Fruit fly (Drosophila melanogaster) whole organism, embryonic: ENCODE results near the gene PMP34.

Experiments
- Awh ChIP-seq: fragments of 200-800 bp; sonication (Bioruptor generic); IDR thresholded peaks from 2 replicates; pipeline ENCODE4, ENCODE4 v1.3.6; 2022; ENCODE audit warnings: missing biosample characterization, missing genetic modification characterization
- B-H1 ChIP-seq: fragments of 200-800 bp; sonication (Bioruptor generic); IDR thresholded peaks from 3 replicates; pipeline ENCODE4 v1.3.6; 2022; ENCODE audit warnings: missing biosample characterization, missing genetic modification characterization
- CG1024 ChIP-seq: fragments of 200-800 bp; sonication (Bioruptor generic); IDR thresholded peaks from 2 replicates; pipeline ENCODE4 v1.3.6; 2022; ENCODE audit warnings: missing biosample characterization, missing genetic modification characterization
- CG11093 ChIP-seq: fragments of 200-800 bp; sonication (Bioruptor generic); IDR thresholded peaks from 3 replicates; pipeline ENCODE4 v1.3.6; 2022; ENCODE audit warnings: missing biosample characterization, missing genetic modification characterization
- CG11560 ChIP-seq: fragments of 200-800 bp; sonication (Bioruptor generic); IDR thresholded peaks from 3 replicates; pipeline ENCODE4 v1.3.6; 2022; ENCODE audit warnings: missing biosample characterization, missing genetic modification characterization
- CG12071 ChIP-seq: fragments of 200-800 bp; sonication (Bioruptor generic); optimal IDR thresholded peaks from 3 replicates; lab custom pipeline; 2018; ENCODE audit warnings: missing biosample characterization, mild to moderate bottlenecking, missing genetic modification characterization
- CG1233 ChIP-seq: fragments of 200-800 bp; sonication (Bioruptor generic); optimal IDR thresholded peaks from 4 replicates; lab custom pipeline; 2018; ENCODE audit warnings: missing biosample characterization, mild to moderate bottlenecking, missing genetic modification characterization
- CG18599 ChIP-seq: fragments of 200-800 bp; sonication (Bioruptor generic); optimal IDR thresholded peaks from 3 replicates; lab custom pipeline; 2017; ENCODE audit warnings: missing biosample characterization, missing genetic modification characterization, mild to moderate bottlenecking, moderate library complexity, missing genetic modification reagents
- CG18619 ChIP-seq: fragments of 200-800 bp; sonication (Bioruptor generic); optimal IDR thresholded peaks from 3 replicates; lab custom pipeline; 2017; ENCODE audit warnings: missing biosample characterization, mild to moderate bottlenecking, missing genetic modification characterization
- CG31365 ChIP-seq: fragments of 200-800 bp; sonication (Bioruptor generic); optimal IDR thresholded peaks from 2 replicates; lab custom pipeline; 2018; ENCODE audit warnings: missing biosample characterization, mild to moderate bottlenecking, missing genetic modification characterization
- CG32767 ChIP-seq: fragments of 200-800 bp; sonication (Bioruptor generic); IDR thresholded peaks from 2 replicates; pipeline ENCODE4 v1.3.6; 2022; ENCODE audit warnings: missing biosample characterization, missing genetic modification characterization
- CG6791 ChIP-seq: fragments of 200-800 bp; sonication (Bioruptor generic); IDR thresholded peaks from 3 replicates; pipeline ENCODE4 v1.3.6; 2022; ENCODE audit warnings: missing biosample characterization, missing genetic modification characterization; ENCODE audit not compliant: partially characterized antibody
- CG7786 ChIP-seq: fragments of 200-800 bp; sonication (Bioruptor generic); optimal IDR thresholded peaks from 2 replicates; lab custom pipeline; 2016; ENCODE audit warnings: missing biosample characterization, missing genetic modification characterization
- CG8089 ChIP-seq: fragments of 200-800 bp; sonication (Bioruptor generic); optimal IDR thresholded peaks from 3 replicates; lab custom pipeline; 2016; ENCODE audit warnings: missing biosample characterization, missing genetic modification characterization
- CG8290 ChIP-seq, 3 experiments: fragments of 200-800 bp; sonication (Bioruptor generic); optimal IDR thresholded peaks; 2 replicates each; lab custom pipeline; 2016 to 2019; ENCODE audit warnings: missing biosample characterization in 3 of 3, missing genetic modification characterization in 3 of 3, mild to moderate bottlenecking in 2 of 3, moderate library complexity in 1 of 3
- CG8359 ChIP-seq: fragments of 200-800 bp; sonication (Bioruptor generic); optimal IDR thresholded peaks from 2 replicates; lab custom pipeline; 2017; ENCODE audit warnings: missing biosample characterization, mild to moderate bottlenecking, missing genetic modification characterization, borderline replicate concordance
- CG8478 ChIP-seq: fragments of >200 bp; optimal IDR thresholded peaks from 2 replicates; lab custom pipeline; 2018
- Dfd ChIP-seq, 2 experiments: fragments of >200 bp; optimal IDR thresholded peaks; 2 replicates each; lab custom pipeline; 2017; ENCODE audit warnings: missing biosample characterization in 2 of 2, missing genetic modification characterization in 2 of 2
- Dip3 ChIP-seq: fragments of 200-800 bp; sonication (Bioruptor generic); optimal IDR thresholded peaks from 3 replicates; lab custom pipeline; 2016; ENCODE audit warnings: missing biosample characterization, missing genetic modification characterization
- Doc2 ChIP-seq: fragments of 200-800 bp; sonication (Bioruptor generic); IDR thresholded peaks from 2 replicates; pipeline ENCODE4 v1.3.6; 2022; ENCODE audit warnings: missing biosample characterization, missing genetic modification characterization
- Eip74EF ChIP-seq, 2 experiments: fragments of 200-800 bp in 1 of 2; fragments of >200 bp in 1 of 2; sonication (Bioruptor generic) in 1 of 2; optimal IDR thresholded peaks; 2 replicates each; lab custom pipeline; 2017 to 2019; ENCODE audit warnings: missing biosample characterization in 2 of 2, missing genetic modification characterization in 2 of 2, mild to moderate bottlenecking in 1 of 2, moderate library complexity in 1 of 2
- HLH54F ChIP-seq: fragments of 200-800 bp; sonication (Bioruptor generic); optimal IDR thresholded peaks from 3 replicates; lab custom pipeline; 2016; ENCODE audit warnings: missing biosample characterization, missing genetic modification characterization
- HLHmδ ChIP-seq: fragments of 200-800 bp; sonication (Bioruptor generic); optimal IDR thresholded peaks from 2 replicates; lab custom pipeline; 2018; ENCODE audit warnings: missing biosample characterization, mild to moderate bottlenecking, missing genetic modification characterization, moderate library complexity
- Hand ChIP-seq: fragments of 200-800 bp; sonication (Bioruptor generic); optimal IDR thresholded peaks from 2 replicates; lab custom pipeline; 2017; ENCODE audit warnings: mild to moderate bottlenecking, missing biosample characterization, missing genetic modification reagents, missing genetic modification characterization
- Hr3 ChIP-seq: fragments of 200-800 bp; sonication (Bioruptor generic); optimal IDR thresholded peaks from 3 replicates; lab custom pipeline; 2016; ENCODE audit warnings: missing biosample characterization, missing genetic modification characterization
- Meics ChIP-seq: fragments of 200-800 bp; sonication (Bioruptor generic); optimal IDR thresholded peaks from 2 replicates; lab custom pipeline; 2017; ENCODE audit warnings: missing biosample characterization, mild to moderate bottlenecking, missing genetic modification characterization
- Myb ChIP-seq: fragments of 200-800 bp; sonication (Bioruptor generic); optimal IDR thresholded peaks from 2 replicates; lab custom pipeline; 2016; ENCODE audit warnings: missing biosample characterization, missing genetic modification characterization
- Neu2 ChIP-seq: fragments of 200-800 bp; sonication (Bioruptor generic); optimal IDR thresholded peaks from 3 replicates; lab custom pipeline; 2016; ENCODE audit warnings: missing biosample characterization, missing genetic modification characterization, borderline replicate concordance
- Tbp ChIP-seq: fragments of >200 bp; optimal IDR thresholded peaks from 2 replicates; lab custom pipeline; 2018; ENCODE audit warnings: missing biosample characterization, missing genetic modification characterization
- abd-A ChIP-seq: fragments of 200-800 bp; sonication (Bioruptor generic); optimal IDR thresholded peaks from 3 replicates; lab custom pipeline; 2019; ENCODE audit warnings: missing biosample characterization, mild to moderate bottlenecking, missing genetic modification characterization, moderate library complexity
- aop ChIP-seq: fragments of 200-800 bp; sonication (Bioruptor generic); IDR thresholded peaks from 2 replicates; pipeline ENCODE4 v1.3.6; 2022; ENCODE audit warnings: missing biosample characterization, missing genetic modification characterization
- cad ChIP-seq: fragments of >200 bp; optimal IDR thresholded peaks from 2 replicates; lab custom pipeline; 2017; ENCODE audit warnings: missing biosample characterization, missing genetic modification characterization
- cas ChIP-seq: fragments of 200-800 bp; sonication (Bioruptor generic); IDR thresholded peaks from 2 replicates; pipeline ENCODE4 v1.3.6; 2022; ENCODE audit warnings: missing biosample characterization, missing genetic modification characterization
- chif ChIP-seq, 2 experiments: fragments of 200-800 bp; sonication (Bioruptor generic); optimal IDR thresholded peaks; 3 replicates each; lab custom pipeline; 2016; ENCODE audit warnings: missing biosample characterization in 2 of 2, missing genetic modification characterization in 2 of 2
- corto ChIP-seq: fragments of 200-800 bp; sonication (Bioruptor generic); optimal IDR thresholded peaks from 2 replicates; lab custom pipeline; 2016; ENCODE audit warnings: missing biosample characterization, mild to moderate bottlenecking, missing genetic modification characterization, moderate library complexity
- dmrt11E ChIP-seq: fragments of 200-800 bp; sonication (Bioruptor generic); optimal IDR thresholded peaks from 3 replicates; lab custom pipeline; 2018; ENCODE audit warnings: missing biosample characterization, mild to moderate bottlenecking, missing genetic modification characterization, moderate library complexity
- esg ChIP-seq: fragments of 200-800 bp; sonication (Bioruptor generic); conservative IDR thresholded peaks from 2 replicates; pipeline ENCODE4 v1.3.6; 2022; ENCODE audit warnings: missing biosample characterization, missing genetic modification characterization
- gcm ChIP-seq: fragments of 200-800 bp; sonication (Bioruptor generic); optimal IDR thresholded peaks from 2 replicates; lab custom pipeline; 2019; ENCODE audit warnings: missing biosample characterization, mild to moderate bottlenecking, missing genetic modification characterization, moderate library complexity
- gem ChIP-seq: fragments of 200-800 bp; sonication (Bioruptor generic); optimal IDR thresholded peaks from 2 replicates; lab custom pipeline; 2019; ENCODE audit warnings: missing biosample characterization, mild to moderate bottlenecking, missing genetic modification characterization, moderate library complexity
- gt ChIP-seq: fragments of 200-800 bp; sonication (Bioruptor generic); IDR thresholded peaks from 2 replicates; pipeline ENCODE4 v1.3.6; 2022; ENCODE audit warnings: missing biosample characterization, missing genetic modification characterization
- her ChIP-seq: fragments of 200-800 bp; sonication (Bioruptor generic); optimal IDR thresholded peaks from 2 replicates; lab custom pipeline; 2016; ENCODE audit warnings: missing biosample characterization, missing genetic modification characterization
- kni ChIP-seq: fragments of 200-800 bp; sonication (Bioruptor generic); optimal IDR thresholded peaks from 3 replicates; lab custom pipeline; 2017; ENCODE audit warnings: mild to moderate bottlenecking, missing biosample characterization, missing genetic modification reagents, missing genetic modification characterization
- org-1 ChIP-seq: fragments of 200-800 bp; sonication (Bioruptor generic); optimal IDR thresholded peaks from 2 replicates; lab custom pipeline; 2017; ENCODE audit warnings: missing biosample characterization, missing genetic modification characterization
- row ChIP-seq: fragments of 200-800 bp; sonication (Bioruptor generic); IDR thresholded peaks from 3 replicates; pipeline ENCODE4 v1.3.6; 2022; ENCODE audit warnings: missing biosample characterization, missing genetic modification characterization
- sd ChIP-seq: fragments of 200-800 bp; sonication (Bioruptor generic); optimal IDR thresholded peaks from 3 replicates; lab custom pipeline; 2018; ENCODE audit warnings: missing biosample characterization, mild to moderate bottlenecking, missing genetic modification characterization, moderate library complexity
- shn ChIP-seq: fragments of 200-800 bp; sonication (Bioruptor generic); optimal IDR thresholded peaks from 3 replicates; lab custom pipeline; 2016; ENCODE audit warnings: missing biosample characterization, missing genetic modification characterization
- sqz ChIP-seq: fragments of 200-800 bp; sonication (Bioruptor generic); optimal IDR thresholded peaks from 3 replicates; lab custom pipeline; 2018; ENCODE audit warnings: missing biosample characterization, mild to moderate bottlenecking, missing genetic modification characterization
- trh ChIP-seq: fragments of 200-800 bp; sonication (Bioruptor generic); optimal IDR thresholded peaks from 2 replicates; lab custom pipeline; 2016; ENCODE audit warnings: missing biosample characterization, missing genetic modification characterization
- unc-4 ChIP-seq: fragments of 200-800 bp; sonication (Bioruptor generic); IDR thresholded peaks from 2 replicates; pipeline ENCODE4 v1.3.6; 2022; ENCODE audit warnings: missing biosample characterization, missing genetic modification characterization; ENCODE audit not compliant: partially characterized antibody
- zen2 ChIP-seq: fragments of 200-800 bp; sonication (Bioruptor generic); IDR thresholded peaks from 3 replicates; pipeline ENCODE4 v1.3.6; 2022; ENCODE audit warnings: missing biosample characterization, missing genetic modification characterization; ENCODE audit not compliant: partially characterized antibody

Gene PMP34

dm6 chr3L:4269920-4270319 is 48.6 kb upstream of the PMP34 start (continued):
- TF ChIP-seq sqz (peak; percentile 44), B-H1 (GFP tag; lab: Robert Waterston, UW) (no peak), CG11560 (tag; lab: Robert Waterston, UW) (no peak; the same call in 2 of the 3 replicates), HLHmδ (no peak), kni (GFP tag; lab: Kevin White, UChicago) (peak; percentile 63), org-1 (GFP tag; lab: Kevin White, UChicago) (peak; percentile 71), Hand (GFP tag; lab: Kevin White, UChicago) (peak; percentile 35), her (GFP tag; lab: Kevin White, UChicago) (no peak), row (peak; percentile 71), shn (GFP tag; lab: Kevin White, UChicago) (no peak), zen2 (no peak), Dfd (GFP tag; optimal IDR thresholded peaks at IDR 0.05; lab: Kevin White, UChicago) (no peak), gcm (GFP tag; lab: Kevin White, UChicago) (peak; percentile 72), CG32767 (GFP tag; lab: Robert Waterston, UW) (peak; percentile 75; the same call in 1 of the 2 replicates), CG8478 (no peak), gem (tag; lab: Kevin White, UChicago) (peak; percentile 84), chif (GFP tag; optimal IDR thresholded peaks at IDR 0.05; lab: Kevin White, UChicago) (no peak), cas (GFP tag; lab: Robert Waterston, UW) (0 out of 2 replicates have a peak, but pooled peaks have one; percentile 10), cad (no peak), CG8359 (GFP tag; lab: Kevin White, UChicago) (peak; percentile 15), Meics (peak; percentile 67), Tbp (GFP tag; lab: Kevin White, UChicago) (no peak), abd-A (tag; lab: Kevin White, UChicago) (no peak), unc-4 (no peak), Dip3 (GFP tag; lab: Kevin White, UChicago) (no peak), sd (tag; lab: Kevin White, UChicago) (peak; percentile 33), dmrt11E (tag; lab: Kevin White, UChicago) (peak; percentile 68), Hr3 (GFP tag; lab: Kevin White, UChicago) (peak; percentile 66), CG1024 (GFP tag; lab: Robert Waterston, UW) (no peak), CG8089 (GFP tag; lab: Kevin White, UChicago) (no peak), Doc2 (GFP tag; lab: Robert Waterston, UW) (no peak), CG7786 (GFP tag; lab: Kevin White, UChicago) (no peak), CG6791 (0 out of 3 replicates have a peak, but pooled peaks have one; percentile 15), gt (GFP tag; lab: Robert Waterston, UW) (0 out of 2 replicates have a peak, but pooled peaks have one; percentile 7), CG31365 (tag; lab: Kevin White, UChicago) (no peak), Eip74EF (GFP tag; optimal IDR thresholded peaks at IDR 0.05; lab: Kevin White, UChicago) (peak in 1 of 2 experiments; percentile 69), Awh (GFP tag; lab: Robert Waterston, UW) (no peak; the same call in 1 of the 2 replicates), trh (GFP tag; lab: Kevin White, UChicago) (no peak), CG12071 (peak; percentile 56), aop (GFP tag; lab: Robert Waterston, UW) (no peak), CG11093 (GFP tag; lab: Robert Waterston, UW) (0 out of 3 replicates have a peak, but pooled peaks have one; percentile 60), CG18599 (peak; percentile 80), esg (GFP tag; lab: Robert Waterston, UW) (peak; percentile 65), Myb (GFP tag; lab: Kevin White, UChicago) (no peak), corto (no peak), HLH54F (GFP tag; lab: Kevin White, UChicago) (no peak), CG1233 (peak; percentile 76), CG8290 (GFP tag; optimal IDR thresholded peaks at IDR 0.05; lab: Kevin White, UChicago) (peak; percentile 11), CG8290 (tag; optimal IDR thresholded peaks at IDR 0.05; lab: Kevin White, UChicago) (no peak), Neu2 (GFP tag; lab: Kevin White, UChicago) (no peak), CG18619 (peak; percentile 17)
